Worm (Caenorhabditis elegans): ENCODE results near the gene F27B10.1.

F27B10.1 gene

DNA sequence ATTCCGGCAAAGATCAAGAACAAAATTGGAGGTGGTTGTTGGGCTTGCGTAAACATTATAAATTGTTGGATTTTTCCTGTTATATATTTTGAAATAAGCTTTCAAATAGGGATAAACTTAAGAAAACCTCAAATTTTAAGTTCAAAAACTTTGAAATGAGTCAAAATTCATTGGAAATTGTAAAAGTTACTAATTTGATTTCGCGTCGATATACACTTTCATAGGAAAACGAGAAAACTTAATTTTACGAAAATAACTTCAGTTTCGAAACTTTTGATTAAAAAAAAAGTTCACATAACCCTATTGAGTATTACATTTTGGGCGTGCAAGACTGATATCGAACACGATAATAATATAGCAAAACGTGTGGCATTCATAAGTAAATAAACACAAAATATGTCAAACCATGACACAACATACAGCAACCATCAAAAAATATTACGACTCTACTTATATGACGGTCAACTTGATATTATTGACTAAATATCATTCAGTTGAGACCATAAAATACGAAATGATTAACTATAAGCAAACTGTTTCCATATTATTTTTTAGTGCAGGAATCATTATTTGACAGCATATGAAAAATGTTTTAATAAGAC, 23.8 kb downstream of the F27B10.1 start:
- TF ChIP-seq nhr-2 (tag; optimal IDR thresholded peaks at IDR 0.05): no peak
- TF ChIP-seq blmp-1 (tag; optimal IDR thresholded peaks at IDR 0.05): no peak
- TF ChIP-seq tbx-8 (GFP tag; optimal IDR thresholded peaks at IDR 0.05): no peak
- no peak for TF ChIP-seq mab-5 (tag; optimal IDR thresholded peaks at IDR 0.05)
- no peak for TF ChIP-seq nhr-28 (tag; optimal IDR thresholded peaks at IDR 0.05)
- no peak for TF ChIP-seq nhr-76 (tag; optimal IDR thresholded peaks at IDR 0.05)
- no peak for TF ChIP-seq sem-2 (GFP tag; optimal IDR thresholded peaks at IDR 0.05)
- TF ChIP-seq nhr-237 (tag; optimal IDR thresholded peaks at IDR 0.05): no peak
- TF ChIP-seq elt-1 (tag; optimal IDR thresholded peaks at IDR 0.05; ENCODE audit: borderline replicate concordance, insufficient read depth): no peak
- TF ChIP-seq bed-3 (GFP tag; optimal IDR thresholded peaks at IDR 0.05): no peak
- no peak for TF ChIP-seq zip-8 (tag; optimal IDR thresholded peaks at IDR 0.05)

DNA sequence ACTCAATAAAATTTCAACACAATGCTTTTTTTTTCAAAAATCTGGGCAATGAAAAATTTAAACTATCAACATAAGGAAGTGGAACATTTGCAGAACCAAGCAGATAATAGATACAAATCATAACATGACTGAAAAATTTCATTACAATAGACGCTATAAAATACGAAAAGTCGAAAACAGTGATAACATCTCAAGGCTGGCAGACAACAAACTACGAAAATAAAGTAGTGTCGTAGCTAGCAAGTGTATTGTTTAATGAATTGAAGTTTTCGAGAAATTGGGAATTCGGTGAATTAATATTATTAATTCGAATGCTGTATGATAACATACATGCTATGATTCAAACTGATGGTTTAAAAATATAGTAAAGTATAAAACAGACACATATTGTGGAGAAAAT, 24.4 kb downstream of the F27B10.1 start:
- no peak for TF ChIP-seq mab-5 (tag; optimal IDR thresholded peaks at IDR 0.05)
- TF ChIP-seq nhr-76 (tag; optimal IDR thresholded peaks at IDR 0.05): no peak
- TF ChIP-seq blmp-1 (tag; optimal IDR thresholded peaks at IDR 0.05): no peak
- no peak for TF ChIP-seq ces-1 (GFP tag; optimal IDR thresholded peaks at IDR 0.05)
- no peak for TF ChIP-seq ceh-39 (tag; optimal IDR thresholded peaks at IDR 0.05)

DNA sequence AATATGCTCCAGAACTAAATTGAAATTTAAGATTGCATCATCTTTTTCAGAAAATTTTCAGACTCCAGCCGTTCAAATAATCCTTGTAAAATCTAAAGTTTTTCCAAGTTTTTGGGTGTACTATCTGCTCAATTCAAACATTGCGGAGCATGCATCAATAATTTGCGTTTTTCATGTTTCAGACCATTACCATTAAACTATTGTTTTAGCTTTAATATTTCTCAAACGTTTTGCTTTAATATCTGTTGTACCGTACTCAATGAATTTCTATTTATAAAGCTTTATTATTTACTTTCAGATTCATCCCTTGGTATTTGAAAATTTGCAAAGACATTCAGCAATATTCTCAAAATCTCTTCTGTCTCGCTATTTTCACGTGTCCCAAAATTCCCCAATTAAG, 30.8 kb downstream of the F27B10.1 start, which contains the start of gene odr-2:
TSS of gene odr-2 (plus strand) at position 301 of the 400 bp plus-strand sequence.
- no peak for TF ChIP-seq elt-3 (tag; optimal IDR thresholded peaks at IDR 0.05)
- TF ChIP-seq ces-1 (GFP tag; optimal IDR thresholded peaks at IDR 0.05): no peak
- no peak for TF ChIP-seq sem-2 (GFP tag; optimal IDR thresholded peaks at IDR 0.05)
- TF ChIP-seq ceh-43 (GFP tag; optimal IDR thresholded peaks at IDR 0.05): no peak
- no peak for TF ChIP-seq ham-2 (GFP tag; optimal IDR thresholded peaks at IDR 0.05)
- TF ChIP-seq sptf-1 (tag; optimal IDR thresholded peaks at IDR 0.05): no peak
- TF ChIP-seq nhr-76 (tag; optimal IDR thresholded peaks at IDR 0.05): no peak
- TF ChIP-seq unc-120 (tag; optimal IDR thresholded peaks at IDR 0.05; ENCODE audit: poor library complexity, severe bottlenecking): no peak
- no peak for TF ChIP-seq unc-62 (GFP tag; optimal IDR thresholded peaks at IDR 0.05)

DNA sequence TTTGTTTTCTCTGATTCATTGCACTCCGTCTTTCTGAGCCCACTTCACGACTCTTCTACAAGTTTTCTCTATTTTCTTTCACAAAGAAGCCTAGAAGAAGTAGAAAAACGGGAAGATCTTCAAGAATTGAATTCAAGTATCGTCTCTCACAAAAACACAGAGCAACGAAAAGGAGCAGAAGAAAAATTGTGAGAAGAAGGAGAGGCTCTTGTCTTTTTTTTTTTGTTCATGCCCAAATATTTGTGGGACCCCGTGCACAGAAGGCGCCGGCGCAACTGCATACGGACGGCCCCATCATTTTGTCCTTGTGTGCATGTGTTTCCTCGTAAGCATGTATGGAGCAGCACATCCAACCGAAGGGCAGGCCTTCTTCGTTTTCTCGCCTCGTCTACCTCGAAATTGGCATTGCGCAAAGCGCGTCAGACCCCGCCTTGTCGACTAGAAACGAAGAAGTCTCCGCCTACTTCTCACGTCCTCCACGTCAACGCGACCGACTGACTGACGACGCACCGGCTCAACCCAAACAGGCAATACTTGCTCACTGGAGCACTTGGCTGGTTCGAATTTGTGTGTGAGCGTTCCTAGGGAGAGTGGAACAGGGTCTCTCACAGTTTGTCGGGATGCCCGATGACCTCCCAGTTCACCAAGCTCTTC, 34.2 kb downstream of the F27B10.1 start:
- TF ChIP-seq lin-13 (tag; optimal IDR thresholded peaks at IDR 0.05): no peak
- TF ChIP-seq lin-32 (GFP tag; optimal IDR thresholded peaks at IDR 0.05): no peak
- TF ChIP-seq sptf-1 (tag; optimal IDR thresholded peaks at IDR 0.05): no peak
- no peak for TF ChIP-seq ztf-11 (tag; optimal IDR thresholded peaks at IDR 0.05)
- TF ChIP-seq lsy-2 (tag; optimal IDR thresholded peaks at IDR 0.05): no peak
- TF ChIP-seq snpc-4 (tag; optimal IDR thresholded peaks at IDR 0.05): no peak
- no peak for TF ChIP-seq nhr-28 (tag; optimal IDR thresholded peaks at IDR 0.05)
- no peak for TF ChIP-seq hlh-1 (tag; optimal IDR thresholded peaks at IDR 0.05)
- no peak for TF ChIP-seq blmp-1 (tag; optimal IDR thresholded peaks at IDR 0.05)
- TF ChIP-seq nhr-2 (tag; optimal IDR thresholded peaks at IDR 0.05): no peak

ce11 chrV:7110370-7110769, 38.0 kb downstream of the F27B10.1 start:
- TF ChIP-seq ces-1 (GFP tag; optimal IDR thresholded peaks at IDR 0.05) (peak; percentile 21), unc-120 (tag; optimal IDR thresholded peaks at IDR 0.05; ENCODE audit: poor library complexity, severe bottlenecking) (no peak), unc-39 (tag; optimal IDR thresholded peaks at IDR 0.05) (no peak), nhr-12 (tag; optimal IDR thresholded peaks at IDR 0.05) (no peak), elt-1 (tag; optimal IDR thresholded peaks at IDR 0.05; ENCODE audit: borderline replicate concordance, insufficient read depth) (no peak), cnd-1 (tag; optimal IDR thresholded peaks at IDR 0.05) (no peak), lin-32 (GFP tag; optimal IDR thresholded peaks at IDR 0.05) (no peak)

DNA sequence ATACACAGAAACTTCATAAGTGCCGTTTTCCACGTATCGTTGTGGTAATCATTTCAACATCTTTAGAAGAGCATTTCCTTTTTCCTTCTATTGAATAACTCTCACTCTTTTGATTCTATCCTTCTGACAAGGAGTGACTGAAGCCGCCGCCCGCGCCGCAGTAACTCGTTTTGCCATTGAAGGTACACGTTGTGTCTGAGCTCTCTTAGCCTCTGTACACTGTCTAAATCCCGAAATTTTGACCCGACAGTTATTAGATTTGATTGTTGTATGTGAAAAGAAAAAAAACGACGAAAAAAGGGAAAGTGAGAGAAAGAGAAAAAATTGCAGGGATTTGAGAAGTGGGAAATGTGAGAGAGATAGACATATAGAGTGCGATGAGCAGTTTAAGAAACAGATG, 38.9 kb downstream of the F27B10.1 start:
- TF ChIP-seq drap-1 (GFP tag; optimal IDR thresholded peaks at IDR 0.05) (no peak), lsy-2 (tag; optimal IDR thresholded peaks at IDR 0.05) (no peak), ces-1 (GFP tag; optimal IDR thresholded peaks at IDR 0.05) (peak; percentile 95)

Measured in whole organism, mixed stage, embryonic.